Fruit fly (Drosophila melanogaster) Kc167 (cell line): ENCODE results near the gene FucT6.

ENCODE experiments used
- Myc ChIP-seq: fragments of >200 bp; optimal IDR thresholded peaks from 2 replicates; lab custom pipeline; 2017; ENCODE audit warnings: missing external identifiers
- Sin3A ChIP-seq: fragments of >200 bp; optimal IDR thresholded peaks from 2 replicates; lab custom pipeline; 2018; ENCODE audit warnings: missing external identifiers
- h ChIP-seq: fragments of >200 bp; optimal IDR thresholded peaks from 3 replicates; lab custom pipeline; 2018; ENCODE audit warnings: missing external identifiers
- insv ChIP-seq: fragments of >200 bp; optimal IDR thresholded peaks from 3 replicates; lab custom pipeline; 2018; ENCODE audit warnings: missing external identifiers
- psq ChIP-seq: fragments of >200 bp; optimal IDR thresholded peaks from 2 replicates; lab custom pipeline; 2017; ENCODE audit warnings: missing external identifiers

DNA sequence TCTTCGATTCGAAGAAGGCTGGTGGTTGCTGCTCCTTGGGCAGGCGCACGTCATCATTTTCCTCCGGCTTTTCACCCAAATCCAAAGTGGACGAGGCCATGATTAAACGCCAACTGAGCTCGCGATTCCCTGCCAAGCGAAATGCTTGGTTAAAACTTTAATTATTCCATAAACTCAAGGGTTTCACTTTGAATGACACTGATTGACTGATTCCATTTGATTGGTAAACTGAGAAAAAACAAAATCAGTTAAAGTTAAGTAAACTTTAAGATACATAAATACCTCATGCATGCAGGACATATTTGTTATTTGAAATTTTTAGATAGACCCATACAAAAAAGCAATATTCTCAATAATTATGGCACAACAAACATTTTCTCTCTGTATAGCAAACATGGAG lies 24.0 kb upstream of the FucT6 start, which contains the start of gene inaF-A:
- TF ChIP-seq psq = no peak
- no peak for TF ChIP-seq insv (lab: Kevin White, UChicago)
- no peak for TF ChIP-seq Myc (lab: Kevin White, UChicago)
- no peak for TF ChIP-seq h (lab: Kevin White, UChicago)
- TF ChIP-seq Sin3A = no peak
